Fruit fly (Drosophila melanogaster): ENCODE data around the gene pns.
A peak's percentile ranks its signal among the peaks of the same experiment; 100 is the strongest.

Gene pns

DNA sequence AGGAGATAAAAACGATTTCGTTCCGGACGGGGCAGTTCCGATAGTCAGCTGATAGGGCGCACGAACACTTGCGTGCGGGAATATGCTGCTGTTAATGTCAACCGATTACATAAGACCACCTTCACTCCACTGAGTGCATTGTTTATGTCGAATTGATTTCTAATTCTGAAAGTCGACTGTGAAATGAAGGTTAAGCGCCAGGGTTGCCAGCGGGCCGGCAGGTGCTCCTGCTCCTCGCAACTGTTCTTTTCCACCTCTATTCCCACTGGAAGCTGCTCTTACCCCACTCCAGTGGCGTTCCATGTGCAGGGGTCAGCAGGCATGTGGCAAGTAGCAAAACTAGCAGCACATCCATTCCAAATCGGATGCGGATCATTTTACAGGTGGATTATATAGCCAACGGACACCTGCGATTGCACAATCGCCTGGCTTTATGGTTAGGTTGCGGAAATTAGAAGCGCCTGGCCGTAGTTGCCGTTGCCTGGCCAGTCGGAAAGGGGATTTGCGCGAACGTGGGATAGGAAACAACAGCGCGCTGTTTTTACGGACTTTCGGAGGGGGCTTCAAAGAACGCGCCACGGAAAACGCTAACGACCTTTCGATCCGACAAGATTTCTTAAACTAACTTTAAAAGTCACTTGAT lies 20.2 kb upstream of the pns start, which contains the start of gene cue (continued):
- peak; percentile 70 for TF ChIP-seq Ets65A (GFP tag)
- no peak for TF ChIP-seq gce (GFP tag; IDR thresholded peaks at IDR 0.05)
- no peak for TF ChIP-seq CG18262 (tag; optimal IDR thresholded peaks at IDR 0.05)
- TF ChIP-seq CG1602 (GFP tag; optimal IDR thresholded peaks at IDR 0.05), result no peak
- TF ChIP-seq CG11695 (GFP tag; IDR thresholded peaks at IDR 0.05), result no peak
- TF ChIP-seq Elba2 (GFP tag; optimal IDR thresholded peaks at IDR 0.05), result peak; percentile 17
- TF ChIP-seq Taf1 (GFP tag; IDR thresholded peaks at IDR 0.05), result 0 out of 2 replicates have a peak, but pooled peaks have one; percentile 6
- no peak for TF ChIP-seq abd-A (tag; optimal IDR thresholded peaks at IDR 0.05)
- TF ChIP-seq fd96Cb (tag; optimal IDR thresholded peaks at IDR 0.05), result no peak
- no peak for TF ChIP-seq Gug (GFP tag; IDR thresholded peaks at IDR 0.05)
- TF ChIP-seq ftz-f1 (GFP tag; optimal IDR thresholded peaks at IDR 0.05), result peak; percentile 53
- TF ChIP-seq Jarid2 (GFP tag; optimal IDR thresholded peaks at IDR 0.05), result peak; percentile 70
- no peak for TF ChIP-seq Hr51 (GFP tag; optimal IDR thresholded peaks at IDR 0.05)
- TF ChIP-seq pan (optimal IDR thresholded peaks at IDR 0.05), result no peak
- no peak for TF ChIP-seq pan (GFP tag; optimal IDR thresholded peaks at IDR 0.05 in 1 of 2, IDR thresholded peaks at IDR 0.05 in 1 of 2)
- no peak for TF ChIP-seq CG1529 (GFP tag; optimal IDR thresholded peaks at IDR 0.05)
- TF ChIP-seq CG14965 (GFP tag; optimal IDR thresholded peaks at IDR 0.05; ENCODE audit: borderline replicate concordance), result no peak
- TF ChIP-seq sr (GFP tag; IDR thresholded peaks at IDR 0.05), result no peak

DNA sequence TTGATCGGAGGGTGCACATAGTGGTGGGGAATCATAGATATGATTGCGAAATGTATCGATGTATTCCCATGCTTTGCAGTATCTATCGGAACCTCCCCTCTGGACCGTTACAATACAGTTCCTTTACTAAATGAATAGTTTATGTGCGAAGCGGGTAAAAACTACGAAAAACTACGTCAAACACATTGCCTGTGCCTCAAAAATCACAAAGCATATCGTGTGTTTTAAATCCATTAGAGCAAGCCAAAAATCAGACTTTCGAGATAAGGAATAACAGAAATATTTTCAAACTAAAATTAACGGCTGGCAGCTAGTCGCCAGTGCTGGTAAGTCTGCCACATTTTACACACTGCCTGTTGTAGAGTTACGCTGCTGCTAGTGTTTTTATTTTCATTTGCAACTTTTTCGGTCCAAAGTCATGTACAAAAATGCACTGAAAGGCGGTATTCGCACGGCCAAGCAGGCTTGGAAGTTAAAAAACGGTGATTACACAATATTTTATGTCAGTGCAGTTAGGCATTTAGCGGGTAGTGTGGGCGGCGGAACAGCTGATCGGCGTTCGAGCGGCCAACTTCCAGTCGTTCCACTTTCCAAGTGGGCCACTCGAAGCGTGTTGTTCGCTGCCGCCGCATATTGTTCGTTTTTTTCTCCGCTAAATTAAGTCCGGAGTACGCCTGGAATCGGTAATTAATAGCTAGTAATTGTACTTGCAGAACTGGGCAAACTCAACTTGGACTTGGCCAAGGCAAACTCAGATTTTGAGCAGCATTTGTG lies 19.5 kb upstream of the pns start:
- TF ChIP-seq CG13287 (GFP tag; IDR thresholded peaks at IDR 0.05; ENCODE audit: partially characterized antibody), result peak; percentile 75
- TF ChIP-seq gcm (GFP tag; optimal IDR thresholded peaks at IDR 0.05), result no peak
- TF ChIP-seq Dbx (GFP tag; IDR thresholded peaks at IDR 0.05), result no peak
- peak; percentile 77 for TF ChIP-seq CG9932 (GFP tag; IDR thresholded peaks at IDR 0.05)
- no peak for TF ChIP-seq CG17568 (GFP tag; optimal IDR thresholded peaks at IDR 0.05)
- no peak for TF ChIP-seq CG8924 (tag; optimal IDR thresholded peaks at IDR 0.05)
- no peak for TF ChIP-seq CG7357 (GFP tag; IDR thresholded peaks at IDR 0.05)
- TF ChIP-seq CkIIα-i1 (GFP tag; IDR thresholded peaks at IDR 0.05), result no peak
- TF ChIP-seq Xbp1 (GFP tag; optimal IDR thresholded peaks at IDR 0.05), result peak; percentile 74
- 0 out of 3 replicates have a peak, but pooled peaks have one; percentile 38 for TF ChIP-seq gce (GFP tag; IDR thresholded peaks at IDR 0.05)
- no peak for TF ChIP-seq CG4404 (GFP tag; IDR thresholded peaks at IDR 0.05)
- peak; percentile 31 for TF ChIP-seq CG6854 (GFP tag; optimal IDR thresholded peaks at IDR 0.05)
- no peak for TF ChIP-seq sd (tag; optimal IDR thresholded peaks at IDR 0.05)
- TF ChIP-seq CG2875 (GFP tag; optimal IDR thresholded peaks at IDR 0.05), result no peak
- TF ChIP-seq CG8089 (GFP tag; optimal IDR thresholded peaks at IDR 0.05), result peak; percentile 34
- TF ChIP-seq jigr1 (GFP tag; IDR thresholded peaks at IDR 0.05), result no peak
- TF ChIP-seq CG12769 (tag; optimal IDR thresholded peaks at IDR 0.05), result no peak
- peak; percentile 21 for TF ChIP-seq CG7556 (GFP tag; optimal IDR thresholded peaks at IDR 0.05)
- peak; percentile 80 for TF ChIP-seq Ets97D (GFP tag; optimal IDR thresholded peaks at IDR 0.05)
- peak; percentile 38 for TF ChIP-seq CG17829 (tag; optimal IDR thresholded peaks at IDR 0.05)
- peak; percentile 40 for TF ChIP-seq CG18619 (GFP tag; optimal IDR thresholded peaks at IDR 0.05)
- TF ChIP-seq CoRest (tag; optimal IDR thresholded peaks at IDR 0.05), result peak; percentile 74
- TF ChIP-seq da (GFP tag; optimal IDR thresholded peaks at IDR 0.05), result no peak
- TF ChIP-seq wek (GFP tag; optimal IDR thresholded peaks at IDR 0.05), result no peak
- no peak for TF ChIP-seq CG8281 (tag; optimal IDR thresholded peaks at IDR 0.05)
- TF ChIP-seq Hr78 (GFP tag; optimal IDR thresholded peaks at IDR 0.05), result no peak
- TF ChIP-seq CG32772 (GFP tag; IDR thresholded peaks at IDR 0.05), result 0 out of 2 replicates have a peak, but pooled peaks have one; percentile 43
- peak; percentile 51 for TF ChIP-seq Hmr (GFP tag; optimal IDR thresholded peaks at IDR 0.05)
- peak; percentile 37 for TF ChIP-seq dm (GFP tag; optimal IDR thresholded peaks at IDR 0.05)
- TF ChIP-seq pzg (GFP tag; optimal IDR thresholded peaks at IDR 0.05), result peak; percentile 72
- peak; percentile 94 for TF ChIP-seq BEAF-32 (GFP tag; optimal IDR thresholded peaks at IDR 0.05)

Data from whole organism, embryonic.